ENCODE assay signal across 1 fruit fly cellular context in genomic region chr2L:11845159-11845788, dm6.
A peak's percentile ranks its signal among the peaks of the same experiment; 100 is the strongest.
TF ChIP-seq lines count a peak whose summit lies in the region.

No protein-coding gene starts in this region.

TF ChIP-seq in whole organism, embryonic, 481 proteins besides CTCF, POLR2A, EP300 and RAD21 (continued from another document):
- TF ChIP-seq CG1792 (GFP tag; optimal IDR thresholded peaks at IDR 0.05; lab: Kevin White, UChicago) (no peak), abd-A (tag; optimal IDR thresholded peaks at IDR 0.05; lab: Kevin White, UChicago) (peak; percentile 13), CG12744 (GFP tag; optimal IDR thresholded peaks at IDR 0.05; lab: Kevin White, UChicago) (no peak), psq (GFP tag; optimal IDR thresholded peaks at IDR 0.05; lab: Kevin White, UChicago) (no peak), Nf-YB (GFP tag; optimal IDR thresholded peaks at IDR 0.05; lab: Kevin White, UChicago) (no peak), GATAe (GFP tag; conservative IDR thresholded peaks at IDR 0.05; lab: Robert Waterston, UW) (0 out of 2 replicates have a peak, but pooled peaks have one; percentile 16), Ada2b (GFP tag; IDR thresholded peaks at IDR 0.05; lab: Robert Waterston, UW) (no peak), pum (GFP tag; optimal IDR thresholded peaks at IDR 0.05; lab: Kevin White, UChicago) (no peak), CG13296 (GFP tag; optimal IDR thresholded peaks at IDR 0.05; lab: Kevin White, UChicago) (peak; percentile 29), CG17612 (GFP tag; IDR thresholded peaks at IDR 0.05; lab: Robert Waterston, UW) (no peak), CG8290 (GFP tag; optimal IDR thresholded peaks at IDR 0.05; lab: Kevin White, UChicago) (no peak), CG8290 (tag; optimal IDR thresholded peaks at IDR 0.05; lab: Kevin White, UChicago) (peak in 1 of 2 experiments; percentile 60), HLH54F (GFP tag; optimal IDR thresholded peaks at IDR 0.05; lab: Kevin White, UChicago) (no peak), eyg (GFP tag; optimal IDR thresholded peaks at IDR 0.05; lab: Kevin White, UChicago) (peak; percentile 11), Med (GFP tag; lab: Kevin White, UChicago) (peak; percentile 81), wdn (GFP tag; IDR thresholded peaks at IDR 0.05; lab: Robert Waterston, UW) (no peak), dpn (GFP tag; optimal IDR thresholded peaks at IDR 0.05; lab: Kevin White, UChicago) (no peak), CG34376 (GFP tag; optimal IDR thresholded peaks at IDR 0.05; lab: Kevin White, UChicago) (peak; percentile 41), stc (GFP tag; IDR thresholded peaks at IDR 0.05; lab: Robert Waterston, UW) (no peak), CG14860 (GFP tag; IDR thresholded peaks at IDR 0.05; lab: Robert Waterston, UW; ENCODE audit: partially characterized antibody) (no peak), Vsx1 (GFP tag; optimal IDR thresholded peaks at IDR 0.05; lab: Kevin White, UChicago) (peak; percentile 19), CG17912 (GFP tag; optimal IDR thresholded peaks at IDR 0.05; lab: Kevin White, UChicago) (no peak), ci (GFP tag; IDR thresholded peaks at IDR 0.05; lab: Robert Waterston, UW) (0 out of 3 replicates have a peak, but pooled peaks have one; percentile 7), sens (GFP tag; lab: Kevin White, UChicago) (peak; percentile 49), CG31388 (GFP tag; optimal IDR thresholded peaks at IDR 0.05; lab: Kevin White, UChicago) (no peak), CG10267 (tag; optimal IDR thresholded peaks at IDR 0.05; lab: Kevin White, UChicago) (no peak), Spps (tag; optimal IDR thresholded peaks at IDR 0.05; lab: Kevin White, UChicago) (no peak), Atf6 (GFP tag; IDR thresholded peaks at IDR 0.05; lab: Robert Waterston, UW) (0 out of 2 replicates have a peak, but pooled peaks have one; percentile 34), CG17385 (GFP tag; optimal IDR thresholded peaks at IDR 0.05; lab: Kevin White, UChicago) (peak; percentile 9), caup (GFP tag; optimal IDR thresholded peaks at IDR 0.05; lab: Kevin White, UChicago; ENCODE audit: severe bottlenecking) (peak; percentile 38), CG13624 (GFP tag; optimal IDR thresholded peaks at IDR 0.05; lab: Kevin White, UChicago) (no peak), CG7987 (GFP tag; optimal IDR thresholded peaks at IDR 0.05; lab: Kevin White, UChicago) (peak; percentile 33), sob (GFP tag; IDR thresholded peaks at IDR 0.05; lab: Robert Waterston, UW) (peak; percentile 30; the same call in 1 of the 2 replicates), sim (GFP tag; IDR thresholded peaks at IDR 0.05; lab: Robert Waterston, UW) (no peak), CG6765 (GFP tag; optimal IDR thresholded peaks at IDR 0.05; lab: Kevin White, UChicago) (peak; percentile 5), fd102C (GFP tag; optimal IDR thresholded peaks at IDR 0.05; lab: Kevin White, UChicago) (no peak), CG2678 (tag; optimal IDR thresholded peaks at IDR 0.05; lab: Kevin White, UChicago) (peak; percentile 43), CG1233 (GFP tag; optimal IDR thresholded peaks at IDR 0.05; lab: Kevin White, UChicago) (no peak), mirr (GFP tag; optimal IDR thresholded peaks at IDR 0.05; lab: Kevin White, UChicago) (peak; percentile 92), shn (GFP tag; optimal IDR thresholded peaks at IDR 0.05; lab: Kevin White, UChicago) (no peak), CG30431 (GFP tag; optimal IDR thresholded peaks at IDR 0.05; lab: Kevin White, UChicago) (no peak), HHEX (GFP tag; optimal IDR thresholded peaks at IDR 0.05; lab: Kevin White, UChicago) (no peak), nmo (GFP tag; optimal IDR thresholded peaks at IDR 0.05; lab: Kevin White, UChicago) (no peak), az2 (GFP tag; optimal IDR thresholded peaks at IDR 0.05; lab: Kevin White, UChicago) (no peak), zen2 (GFP tag; IDR thresholded peaks at IDR 0.05; lab: Robert Waterston, UW; ENCODE audit: partially characterized antibody) (no peak), Sox100B (GFP tag; optimal IDR thresholded peaks at IDR 0.05; lab: Kevin White, UChicago) (peak; percentile 14), wek (GFP tag; optimal IDR thresholded peaks at IDR 0.05; lab: Kevin White, UChicago) (peak; percentile 37), CG8765 (GFP tag; IDR thresholded peaks at IDR 0.05; lab: Robert Waterston, UW) (no peak), MTF-1 (GFP tag; optimal IDR thresholded peaks at IDR 0.05; lab: Kevin White, UChicago; ENCODE audit: borderline replicate concordance) (peak; percentile 1), YL-1 (GFP tag; optimal IDR thresholded peaks at IDR 0.05; lab: Kevin White, UChicago) (no peak), sug (tag; optimal IDR thresholded peaks at IDR 0.05; lab: Kevin White, UChicago) (peak; percentile 46), Fer1 (GFP tag; optimal IDR thresholded peaks at IDR 0.05; lab: Kevin White, UChicago) (peak; percentile 27), ATbp (GFP tag; optimal IDR thresholded peaks at IDR 0.05; lab: Kevin White, UChicago) (peak; percentile 46), Ptx1 (GFP tag; IDR thresholded peaks at IDR 0.05; lab: Robert Waterston, UW) (0 out of 2 replicates have a peak, but pooled peaks have one; percentile 13), CG4707 (GFP tag; optimal IDR thresholded peaks at IDR 0.05; lab: Kevin White, UChicago) (no peak), Nf-YA (GFP tag; IDR thresholded peaks at IDR 0.05; lab: Robert Waterston, UW) (peak; percentile 30; the same call in 1 of the 2 replicates), CG3281 (GFP tag; optimal IDR thresholded peaks at IDR 0.05; lab: Kevin White, UChicago) (peak; percentile 20), CG6254 (GFP tag; optimal IDR thresholded peaks at IDR 0.05; lab: Kevin White, UChicago) (no peak), Hand (GFP tag; optimal IDR thresholded peaks at IDR 0.05; lab: Kevin White, UChicago) (no peak), exex (tag; optimal IDR thresholded peaks at IDR 0.05; lab: Kevin White, UChicago) (peak; percentile 76), CG12071 (GFP tag; optimal IDR thresholded peaks at IDR 0.05; lab: Kevin White, UChicago) (peak; percentile 27)
